Worm (Caenorhabditis elegans): ENCODE results near the gene rbc-2.

DNA sequence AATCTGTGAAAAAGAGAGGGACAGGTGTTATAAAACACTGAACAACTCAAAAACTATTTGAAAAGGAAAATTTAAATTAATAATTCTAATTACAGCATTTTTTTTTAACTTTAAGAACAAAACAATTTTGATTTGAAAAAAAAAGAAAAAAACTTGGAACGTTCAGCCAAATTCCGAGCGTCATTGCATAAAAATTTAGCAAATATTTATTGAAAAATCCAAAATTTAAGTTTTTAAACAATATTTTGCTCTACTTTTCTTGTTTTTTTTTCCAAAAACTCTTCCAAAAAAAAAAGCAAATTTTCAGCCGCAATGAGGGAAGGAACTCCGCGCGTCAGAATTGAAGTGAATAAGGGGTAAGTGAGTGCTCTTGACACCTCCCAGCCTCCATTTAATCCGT lies 21.1 kb upstream of the rbc-2 start, which contains the start of gene feh-1:
- TF ChIP-seq nhr-11 (tag; optimal IDR thresholded peaks at IDR 0.05) (no peak), lin-15B (tag; optimal IDR thresholded peaks at IDR 0.05) (no peak), F16B12.6 (tag; optimal IDR thresholded peaks at IDR 0.05) (no peak), zag-1 (tag; optimal IDR thresholded peaks at IDR 0.05) (no peak), egl-27 (tag; optimal IDR thresholded peaks at IDR 0.05) (no peak)
